Worm (Caenorhabditis elegans): ENCODE measurements around the gene C31H2.3.
A peak's percentile ranks its signal among the peaks of the same experiment; 100 is the strongest.

C31H2.3 gene

DNA sequence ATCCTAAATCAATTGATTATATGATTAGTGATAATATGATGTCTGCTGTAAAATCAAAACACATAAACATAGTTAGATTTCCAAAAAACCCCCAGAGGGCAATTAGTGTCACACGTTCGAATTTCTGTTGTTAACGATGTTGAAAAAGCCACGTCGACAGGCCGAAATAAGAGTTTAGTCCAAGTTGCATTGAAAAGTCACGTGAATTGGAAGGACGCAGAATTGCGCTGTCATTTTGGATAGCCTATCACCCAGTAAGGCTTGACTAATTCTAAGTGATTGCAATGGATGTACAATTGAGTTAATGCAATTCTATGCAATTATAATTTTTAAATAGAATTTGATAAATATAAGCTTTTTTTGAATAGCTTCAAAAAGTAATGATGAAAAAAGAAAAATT is 18.6 kb downstream of the C31H2.3 start (continued):
- TF ChIP-seq efl-1 (optimal IDR thresholded peaks at IDR 0.05) (no peak), efl-1 (GFP tag; optimal IDR thresholded peaks at IDR 0.05 in 1 of 2) (no peak), ztf-4 (tag; optimal IDR thresholded peaks at IDR 0.05) (no peak), nhr-90 (tag; optimal IDR thresholded peaks at IDR 0.05; ENCODE audit: poor library complexity) (peak; percentile 9), C34B4.2 (tag; optimal IDR thresholded peaks at IDR 0.05) (no peak), unc-130 (tag; optimal IDR thresholded peaks at IDR 0.05) (peak; percentile 24), Y116A8C.19 (tag; optimal IDR thresholded peaks at IDR 0.05; ENCODE audit: borderline replicate concordance) (no peak), ceh-8 (GFP tag; optimal IDR thresholded peaks at IDR 0.05) (no peak), F16B12.6 (tag; optimal IDR thresholded peaks at IDR 0.05) (no peak), nhr-71 (tag; optimal IDR thresholded peaks at IDR 0.05) (peak; percentile 39), ceh-88 (GFP tag; IDR thresholded peaks at IDR 0.05) (no peak), nhr-47 (tag; optimal IDR thresholded peaks at IDR 0.05) (no peak), sox-4 (tag; optimal IDR thresholded peaks at IDR 0.05) (no peak), lin-14 (GFP tag; optimal IDR thresholded peaks at IDR 0.05) (peak; percentile 48), swsn-7 (tag; optimal IDR thresholded peaks at IDR 0.05) (no peak), skn-1 (tag; optimal IDR thresholded peaks at IDR 0.05) (no peak), nhr-20 (tag; optimal IDR thresholded peaks at IDR 0.05) (peak; percentile 80), alr-1 (tag; optimal IDR thresholded peaks at IDR 0.05; ENCODE audit: borderline replicate concordance) (no peak), nhr-85 (tag) (peak; percentile 87), mep-1 (tag; optimal IDR thresholded peaks at IDR 0.05) (no peak), ama-1 (optimal IDR thresholded peaks at IDR 0.05) (no peak), lin-35 (GFP tag; optimal IDR thresholded peaks at IDR 0.05) (no peak), snu-23 (GFP tag; optimal IDR thresholded peaks at IDR 0.05) (peak; percentile 50), lsy-2 (tag; optimal IDR thresholded peaks at IDR 0.05) (no peak), fos-1 (tag; optimal IDR thresholded peaks at IDR 0.05) (no peak), aha-1 (tag; optimal IDR thresholded peaks at IDR 0.05) (no peak), lin-13 (GFP tag; optimal IDR thresholded peaks at IDR 0.05) (no peak), pag-3 (tag; optimal IDR thresholded peaks at IDR 0.05; ENCODE audit: borderline replicate concordance, insufficient read depth) (no peak), rnt-1 (tag; optimal IDR thresholded peaks at IDR 0.05) (no peak), fkh-4 (tag; optimal IDR thresholded peaks at IDR 0.05; ENCODE audit: borderline replicate concordance) (no peak), hlh-17 (GFP tag; optimal IDR thresholded peaks at IDR 0.05; ENCODE audit: borderline replicate concordance) (no peak), ceh-63 (GFP tag; optimal IDR thresholded peaks at IDR 0.05) (no peak), unc-98 (GFP tag; IDR thresholded peaks at IDR 0.05) (no peak), hpl-2 (GFP tag; optimal IDR thresholded peaks at IDR 0.05) (no peak)

DNA sequence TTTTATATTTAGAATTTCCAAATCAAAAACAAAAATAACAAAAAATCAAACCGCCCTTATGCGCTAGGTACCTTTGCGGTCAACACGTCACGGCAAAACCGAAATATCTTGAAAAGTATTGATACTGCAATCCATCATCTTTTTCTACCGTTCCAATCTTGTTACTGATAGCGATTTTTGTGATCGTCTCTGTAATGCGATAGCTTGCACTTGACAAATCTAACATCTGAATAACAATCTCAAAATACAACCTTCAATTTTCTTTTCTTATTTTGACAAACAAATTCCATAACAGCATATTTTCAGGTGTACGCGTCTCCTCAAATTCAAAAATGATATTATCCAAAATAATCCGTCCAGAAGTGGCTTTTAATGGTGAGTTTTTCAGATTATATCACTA is 20.2 kb downstream of the C31H2.3 start, which contains the start of gene tbc-7:
Gene tbc-7 (plus strand): TSS at position 301 of the 400 bp plus-strand sequence.
- TF ChIP-seq mef-2 (tag; optimal IDR thresholded peaks at IDR 0.05) (no peak), pqm-1 (tag; optimal IDR thresholded peaks at IDR 0.05) (no peak), ceh-8 (GFP tag; optimal IDR thresholded peaks at IDR 0.05) (no peak), vab-15 (tag; optimal IDR thresholded peaks at IDR 0.05) (no peak), mab-9 (GFP tag; IDR thresholded peaks at IDR 0.05) (no peak), nhr-12 (tag; optimal IDR thresholded peaks at IDR 0.05) (no peak), nhr-20 (tag; optimal IDR thresholded peaks at IDR 0.05) (no peak), unc-86 (tag; optimal IDR thresholded peaks at IDR 0.05) (no peak), tbx-2 (tag; optimal IDR thresholded peaks at IDR 0.05) (no peak), C04F5.9 (tag; optimal IDR thresholded peaks at IDR 0.05) (no peak), sox-4 (tag; optimal IDR thresholded peaks at IDR 0.05) (no peak), aha-1 (tag; optimal IDR thresholded peaks at IDR 0.05) (no peak)

DNA sequence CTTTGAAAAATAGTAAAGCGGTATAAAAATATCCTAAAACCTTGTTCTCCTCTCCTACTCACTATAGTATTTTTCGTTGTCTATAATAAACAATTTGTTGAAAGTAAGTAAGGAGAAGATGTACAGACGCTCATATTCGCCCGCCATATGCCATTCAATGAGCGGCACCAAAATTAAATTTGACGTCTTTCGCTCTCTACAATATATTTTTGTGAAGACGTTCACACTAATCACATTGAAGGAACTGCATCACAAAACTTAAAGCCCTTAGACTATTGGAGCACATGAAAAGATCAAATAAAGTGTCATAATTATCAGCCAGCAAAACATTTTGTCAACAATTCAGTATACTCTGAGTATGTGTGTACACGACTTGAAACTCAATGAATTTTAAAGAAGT is 22.4 kb downstream of the C31H2.3 start:
- TF ChIP-seq alr-1 (tag; optimal IDR thresholded peaks at IDR 0.05; ENCODE audit: borderline replicate concordance) (no peak), zag-1 (tag; optimal IDR thresholded peaks at IDR 0.05) (no peak), egl-27 (tag; optimal IDR thresholded peaks at IDR 0.05) (no peak), nhr-12 (tag; optimal IDR thresholded peaks at IDR 0.05) (no peak), efl-1 (optimal IDR thresholded peaks at IDR 0.05) (no peak), efl-1 (GFP tag; optimal IDR thresholded peaks at IDR 0.05 in 1 of 2) (no peak), lir-3 (tag; optimal IDR thresholded peaks at IDR 0.05; ENCODE audit: poor library complexity) (no peak), pag-3 (tag; optimal IDR thresholded peaks at IDR 0.05; ENCODE audit: borderline replicate concordance, insufficient read depth) (no peak)
